Worm (Caenorhabditis elegans): ENCODE data around the gene C06C6.7.

The C06C6.7 gene

DNA sequence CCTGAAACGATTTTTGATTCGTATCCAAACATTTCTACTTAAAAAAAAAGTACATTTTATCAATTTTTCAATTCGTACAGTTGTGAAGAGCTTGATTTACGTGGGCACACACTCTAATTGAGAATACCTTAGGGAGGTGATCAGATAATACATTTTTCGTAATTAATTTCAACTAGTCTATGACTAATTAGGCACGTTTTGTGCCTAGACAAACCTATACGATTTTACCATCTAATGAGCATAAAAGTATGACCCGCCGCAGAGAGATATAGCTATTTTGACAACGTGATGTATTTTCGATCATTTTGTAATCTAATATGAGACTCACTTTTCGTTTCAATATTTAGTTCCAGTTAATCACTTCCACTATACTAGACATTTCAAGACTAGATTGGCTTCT, 25.0 kb downstream of the C06C6.7 start:
- no peak for TF ChIP-seq Y56A3A.18 (GFP tag; IDR thresholded peaks at IDR 0.05)
- no peak for TF ChIP-seq die-1 (tag; optimal IDR thresholded peaks at IDR 0.05)
- no peak for TF ChIP-seq Y53F4B.3 (GFP tag; IDR thresholded peaks at IDR 0.05)

DNA sequence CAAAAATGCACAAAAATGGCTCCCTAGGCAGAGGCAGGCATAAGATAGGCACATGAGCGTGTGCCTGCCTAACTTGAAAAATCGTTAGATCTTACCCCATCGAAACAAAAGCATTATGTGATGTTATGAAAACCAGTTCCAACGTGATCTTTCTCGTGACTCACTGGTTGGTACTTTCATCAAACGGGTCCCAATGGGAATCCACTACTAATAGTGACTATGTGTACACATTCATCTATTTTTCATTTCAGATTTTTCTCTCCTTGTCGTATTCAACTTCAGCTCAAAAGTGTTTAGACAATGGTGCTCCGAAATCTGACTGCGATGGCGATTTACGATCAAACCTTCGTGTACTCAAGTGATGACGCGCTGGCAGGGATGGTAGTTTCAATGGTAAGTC, 25.7 kb downstream of the C06C6.7 start, which contains the start of gene srx-43:
Gene srx-43 (plus strand): TSS at position 301 of the 400 bp plus-strand sequence.
- TF ChIP-seq snpc-4 (GFP tag; optimal IDR thresholded peaks at IDR 0.05) (no peak), snpc-4 (tag; optimal IDR thresholded peaks at IDR 0.05) (no peak), attf-5 (GFP tag; optimal IDR thresholded peaks at IDR 0.05) (no peak), dpff-1 (tag; optimal IDR thresholded peaks at IDR 0.05) (no peak), somi-1 (GFP tag; optimal IDR thresholded peaks at IDR 0.05) (no peak), ztf-26 (tag; optimal IDR thresholded peaks at IDR 0.05) (no peak), madf-3 (GFP tag; IDR thresholded peaks at IDR 0.05) (no peak), zim-3 (tag; optimal IDR thresholded peaks at IDR 0.05) (no peak), cebp-1 (GFP tag; IDR thresholded peaks at IDR 0.05) (no peak), cebp-1 (tag; optimal IDR thresholded peaks at IDR 0.05) (no peak), ets-4 (GFP tag; optimal IDR thresholded peaks at IDR 0.05) (no peak), egrh-3 (GFP tag; IDR thresholded peaks at IDR 0.05) (no peak), F52B5.7 (tag; optimal IDR thresholded peaks at IDR 0.05) (no peak), Y56A3A.18 (GFP tag; IDR thresholded peaks at IDR 0.05) (no peak)

DNA sequence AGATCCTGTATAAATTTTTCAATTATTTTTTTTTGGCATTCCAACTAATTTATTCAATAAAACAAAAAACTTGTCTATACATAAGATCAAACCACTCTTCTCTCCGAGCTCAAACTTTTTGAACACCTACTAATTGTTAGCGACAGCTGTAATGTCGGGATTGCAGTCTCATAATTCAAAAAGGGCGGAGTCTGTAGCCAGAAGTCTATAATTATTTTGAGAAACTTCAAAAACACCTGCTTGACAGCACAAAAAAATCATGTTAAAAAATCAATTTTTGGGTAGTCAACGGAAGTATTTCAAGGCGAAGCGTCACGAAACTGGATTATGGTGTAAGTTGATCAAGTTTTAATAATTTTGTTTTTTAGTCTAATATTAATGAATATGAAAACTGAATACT, 28.1 kb downstream of the C06C6.7 start, which contains the start of gene srx-44:
Gene srx-44 (plus strand): TSS at position 301 of the 400 bp plus-strand sequence.
- TF ChIP-seq bed-2 (GFP tag; IDR thresholded peaks at IDR 0.05) (no peak), tbx-9 (tag; optimal IDR thresholded peaks at IDR 0.05; ENCODE audit: borderline replicate concordance) (no peak), C17E4.6 (GFP tag; IDR thresholded peaks at IDR 0.05) (no peak), sptf-2 (GFP tag; optimal IDR thresholded peaks at IDR 0.05) (no peak), Y95B8A.8 (GFP tag; IDR thresholded peaks at IDR 0.05) (no peak), mcd-1 (GFP tag; IDR thresholded peaks at IDR 0.05) (no peak), ztf-25 (GFP tag; IDR thresholded peaks at IDR 0.05) (no peak)

DNA sequence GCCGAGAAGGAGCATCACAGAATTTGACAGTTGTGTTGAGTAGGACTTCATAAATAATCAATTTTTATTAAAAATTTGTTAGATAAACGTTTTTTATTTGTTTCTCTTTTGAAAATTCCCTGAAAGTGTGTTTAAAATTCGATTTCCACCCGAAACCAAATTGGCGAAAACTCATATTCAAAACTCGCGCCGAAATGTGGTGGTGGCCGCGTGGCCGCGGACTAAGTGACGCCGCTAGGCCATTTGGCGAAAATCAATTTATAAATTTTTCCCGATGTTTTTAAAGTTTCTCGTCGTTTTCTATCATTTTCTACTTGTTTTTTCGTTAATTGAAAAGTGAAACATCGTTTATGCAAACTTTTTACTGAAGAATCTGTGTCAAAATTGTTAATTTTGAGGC, 30.6 kb downstream of the C06C6.7 start:
- TF ChIP-seq B0019.2 (GFP tag; conservative IDR thresholded peaks at IDR 0.05) (no peak), hsf-1 (GFP tag; IDR thresholded peaks at IDR 0.05) (no peak), ets-4 (GFP tag; optimal IDR thresholded peaks at IDR 0.05) (no peak), egl-44 (GFP tag; IDR thresholded peaks at IDR 0.05) (0 out of 2 replicates have a peak, but pooled peaks have one; percentile 25), ceh-79 (tag; optimal IDR thresholded peaks at IDR 0.05) (no peak), mxl-1 (tag; optimal IDR thresholded peaks at IDR 0.05) (no peak), let-607 (tag; optimal IDR thresholded peaks at IDR 0.05) (no peak), B0035.1 (tag; optimal IDR thresholded peaks at IDR 0.05) (no peak), rpc-1 (optimal IDR thresholded peaks at IDR 0.05) (no peak), rpc-1 (tag; optimal IDR thresholded peaks at IDR 0.05) (no peak), attf-6 (GFP tag; IDR thresholded peaks at IDR 0.05) (no peak), hlh-12 (tag; optimal IDR thresholded peaks at IDR 0.05) (no peak), F22D6.2 (tag; optimal IDR thresholded peaks at IDR 0.05) (no peak), dox-1 (GFP tag; IDR thresholded peaks at IDR 0.05) (0 out of 2 replicates have a peak, but pooled peaks have one; percentile 26), pha-4 (tag; optimal IDR thresholded peaks at IDR 0.05) (no peak), C06A6.2 (GFP tag; conservative IDR thresholded peaks at IDR 0.05) (no peak), efl-1 (GFP tag; optimal IDR thresholded peaks at IDR 0.05) (peak; percentile 59), nfya-1 (tag; optimal IDR thresholded peaks at IDR 0.05; ENCODE audit: borderline replicate concordance, insufficient read depth) (no peak), T07F8.4 (tag; optimal IDR thresholded peaks at IDR 0.05) (no peak), egrh-3 (GFP tag; IDR thresholded peaks at IDR 0.05) (no peak), pbrm-1 (GFP tag; IDR thresholded peaks at IDR 0.05) (no peak), ztf-26 (tag; optimal IDR thresholded peaks at IDR 0.05) (no peak), athp-1 (tag; optimal IDR thresholded peaks at IDR 0.05) (no peak), ceh-91 (GFP tag; IDR thresholded peaks at IDR 0.05) (no peak), unc-130 (GFP tag; optimal IDR thresholded peaks at IDR 0.05) (no peak), somi-1 (GFP tag; optimal IDR thresholded peaks at IDR 0.05) (no peak), ztf-18 (tag; optimal IDR thresholded peaks at IDR 0.05) (no peak)

Data from whole organism, young adult.